Fruit fly (Drosophila melanogaster) whole organism, embryonic: ENCODE measurements around the gene Egfrap.

Source experiments
- BtbVII ChIP-seq: fragments of 200-800 bp; sonication (Bioruptor generic); optimal IDR thresholded peaks from 3 replicates; lab custom pipeline; 2017; ENCODE audit warnings: missing biosample characterization, mild to moderate bottlenecking, missing genetic modification characterization
- CG10543 ChIP-seq: fragments of 200-800 bp; sonication (Bioruptor generic); optimal IDR thresholded peaks from 3 replicates; lab custom pipeline; 2017; ENCODE audit warnings: missing biosample characterization, mild to moderate bottlenecking, missing genetic modification characterization, moderate library complexity
- CG10979 ChIP-seq: fragments of 200-800 bp; sonication (Bioruptor generic); optimal IDR thresholded peaks from 2 replicates; lab custom pipeline; 2018; ENCODE audit warnings: missing biosample characterization, mild to moderate bottlenecking, missing genetic modification characterization, moderate library complexity
- CG11695 ChIP-seq: fragments of 200-800 bp; sonication (Bioruptor generic); IDR thresholded peaks from 3 replicates; pipeline ENCODE4 v1.3.6; 2022; ENCODE audit warnings: missing biosample characterization, missing genetic modification characterization
- CG11723 ChIP-seq: fragments of 200-800 bp; sonication (Bioruptor generic); optimal IDR thresholded peaks from 2 replicates; lab custom pipeline; 2017; ENCODE audit warnings: missing biosample characterization, mild to moderate bottlenecking, missing genetic modification characterization
- CG1233 ChIP-seq: fragments of 200-800 bp; sonication (Bioruptor generic); optimal IDR thresholded peaks from 4 replicates; lab custom pipeline; 2018; ENCODE audit warnings: missing biosample characterization, mild to moderate bottlenecking, missing genetic modification characterization
- CG13775 ChIP-seq: fragments of 200-800 bp; sonication (Bioruptor generic); optimal IDR thresholded peaks from 3 replicates; lab custom pipeline; 2017; ENCODE audit warnings: missing biosample characterization, mild to moderate bottlenecking, missing genetic modification characterization
- CG14860 ChIP-seq: fragments of 200-800 bp; sonication (Bioruptor generic); IDR thresholded peaks from 3 replicates; pipeline ENCODE4 v1.3.6; 2022; ENCODE audit warnings: missing biosample characterization, missing genetic modification characterization; ENCODE audit not compliant: partially characterized antibody
- CG15269 ChIP-seq: fragments of 200-800 bp; sonication (Bioruptor generic); optimal IDR thresholded peaks from 2 replicates; lab custom pipeline; 2018; ENCODE audit warnings: missing biosample characterization, mild to moderate bottlenecking, missing genetic modification characterization, moderate library complexity
- CG18262 ChIP-seq: fragments of 200-800 bp; optimal IDR thresholded peaks from 3 replicates; lab custom pipeline; 2019; ENCODE audit warnings: missing biosample characterization, mild to moderate bottlenecking, missing genetic modification characterization, moderate library complexity
- CG18619 ChIP-seq: fragments of 200-800 bp; sonication (Bioruptor generic); optimal IDR thresholded peaks from 3 replicates; lab custom pipeline; 2017; ENCODE audit warnings: missing biosample characterization, mild to moderate bottlenecking, missing genetic modification characterization
- CG2875 ChIP-seq: fragments of 200-800 bp; sonication (Bioruptor generic); optimal IDR thresholded peaks from 2 replicates; lab custom pipeline; 2017; ENCODE audit warnings: missing biosample characterization, mild to moderate bottlenecking, missing genetic modification characterization, missing genetic modification reagents
- CG30020 ChIP-seq: fragments of 200-800 bp; optimal IDR thresholded peaks from 2 replicates; lab custom pipeline; 2019; ENCODE audit warnings: missing biosample characterization, mild to moderate bottlenecking, missing genetic modification characterization, moderate library complexity
- CG4707 ChIP-seq: fragments of 200-800 bp; sonication (Bioruptor generic); optimal IDR thresholded peaks from 2 replicates; lab custom pipeline; 2018; ENCODE audit warnings: missing biosample characterization, mild to moderate bottlenecking, missing genetic modification characterization, moderate library complexity
- CG4820 ChIP-seq: fragments of 200-800 bp; sonication (Bioruptor generic); optimal IDR thresholded peaks from 3 replicates; lab custom pipeline; 2016; ENCODE audit warnings: missing biosample characterization, missing genetic modification characterization
- CG7963 ChIP-seq: fragments of 200-800 bp; sonication (Bioruptor generic); IDR thresholded peaks from 3 replicates; pipeline ENCODE4 v1.3.6; 2022; ENCODE audit warnings: missing biosample characterization, missing genetic modification characterization; ENCODE audit not compliant: partially characterized antibody
- CG8359 ChIP-seq: fragments of 200-800 bp; sonication (Bioruptor generic); optimal IDR thresholded peaks from 2 replicates; lab custom pipeline; 2017; ENCODE audit warnings: missing biosample characterization, mild to moderate bottlenecking, missing genetic modification characterization, borderline replicate concordance
- Ets65A ChIP-seq: fragments of 200-800 bp; sonication (Bioruptor generic); peaks from one replicate; lab custom pipeline; 2016; ENCODE audit warnings: missing biosample characterization, missing genetic modification characterization
- Hmr ChIP-seq: fragments of 200-800 bp; sonication (Bioruptor generic); optimal IDR thresholded peaks from 3 replicates; lab custom pipeline; 2017; ENCODE audit warnings: mild to moderate bottlenecking, missing biosample characterization, missing genetic modification reagents, missing genetic modification characterization
- Lhr ChIP-seq: fragments of 200-800 bp; sonication (Bioruptor generic); optimal IDR thresholded peaks from 3 replicates; lab custom pipeline; 2017; ENCODE audit warnings: mild to moderate bottlenecking, missing biosample characterization, missing genetic modification reagents, missing genetic modification characterization
- Lim3 ChIP-seq: fragments of 200-800 bp; sonication (Bioruptor generic); IDR thresholded peaks from 2 replicates; pipeline ENCODE4 v1.3.6; 2022; ENCODE audit warnings: missing biosample characterization, missing genetic modification characterization
- Nf-YA ChIP-seq: fragments of 200-800 bp; sonication (Bioruptor generic); IDR thresholded peaks from 2 replicates; pipeline ENCODE4 v1.3.6; 2022; ENCODE audit warnings: missing biosample characterization, missing genetic modification characterization
- PHDP ChIP-seq: fragments of 200-800 bp; sonication (Bioruptor generic); optimal IDR thresholded peaks from 3 replicates; lab custom pipeline; 2018; ENCODE audit warnings: missing biosample characterization, mild to moderate bottlenecking, missing genetic modification characterization, moderate library complexity
- Pdp1 ChIP-seq, 2 experiments: fragments of 200-800 bp; sonication (Bioruptor generic); optimal IDR thresholded peaks; 3 replicates each; lab custom pipeline; 2016; ENCODE audit warnings: missing biosample characterization in 2 of 2, missing genetic modification characterization in 2 of 2, mild to moderate bottlenecking in 1 of 2, moderate library complexity in 1 of 2
- Rfx ChIP-seq: fragments of 200-800 bp; sonication (Bioruptor generic); IDR thresholded peaks from 2 replicates; pipeline ENCODE4 v1.3.6; 2022; ENCODE audit warnings: missing biosample characterization, missing genetic modification characterization
- Rx ChIP-seq: fragments of 200-800 bp; sonication (Bioruptor generic); IDR thresholded peaks from 2 replicates; pipeline ENCODE4 v1.3.6; 2022; ENCODE audit warnings: missing biosample characterization, missing genetic modification characterization
- Xbp1 ChIP-seq: fragments of 200-800 bp; sonication (Bioruptor generic); optimal IDR thresholded peaks from 3 replicates; lab custom pipeline; 2016; ENCODE audit warnings: missing biosample characterization, mild to moderate bottlenecking, missing genetic modification characterization
- dmrt11E ChIP-seq: fragments of 200-800 bp; sonication (Bioruptor generic); optimal IDR thresholded peaks from 3 replicates; lab custom pipeline; 2018; ENCODE audit warnings: missing biosample characterization, mild to moderate bottlenecking, missing genetic modification characterization, moderate library complexity
- dmrt99B ChIP-seq: fragments of 200-800 bp; sonication (Bioruptor generic); optimal IDR thresholded peaks from 2 replicates; lab custom pipeline; 2018; ENCODE audit warnings: missing biosample characterization, mild to moderate bottlenecking, missing genetic modification characterization, moderate library complexity
- eve ChIP-seq, 2 experiments: fragments of >200 bp; optimal IDR thresholded peaks; 2 replicates each; lab custom pipeline; 2017; ENCODE audit warnings: missing biosample characterization in 2 of 2, missing genetic modification characterization in 2 of 2
- fd64A ChIP-seq: fragments of 200-800 bp; sonication (Bioruptor generic); optimal IDR thresholded peaks from 3 replicates; lab custom pipeline; 2018; ENCODE audit warnings: missing biosample characterization, mild to moderate bottlenecking, missing genetic modification characterization
- gsb ChIP-seq: fragments of 200-800 bp; sonication (Bioruptor generic); IDR thresholded peaks from 2 replicates; pipeline ENCODE4 v1.3.6; 2022; ENCODE audit warnings: missing biosample characterization, missing genetic modification characterization
- gsb-n ChIP-seq: fragments of 200-800 bp; sonication (Bioruptor generic); optimal IDR thresholded peaks from 3 replicates; lab custom pipeline; 2018; ENCODE audit warnings: missing biosample characterization, mild to moderate bottlenecking, missing genetic modification characterization
- gt ChIP-seq: fragments of 200-800 bp; sonication (Bioruptor generic); IDR thresholded peaks from 2 replicates; pipeline ENCODE4 v1.3.6; 2022; ENCODE audit warnings: missing biosample characterization, missing genetic modification characterization
- her ChIP-seq: fragments of 200-800 bp; sonication (Bioruptor generic); optimal IDR thresholded peaks from 2 replicates; lab custom pipeline; 2016; ENCODE audit warnings: missing biosample characterization, missing genetic modification characterization
- hth ChIP-seq: fragments of >200 bp; optimal IDR thresholded peaks from 2 replicates; lab custom pipeline; 2017; ENCODE audit warnings: inconsistent platforms
- inv ChIP-seq: fragments of 200-800 bp; sonication (Bioruptor generic); IDR thresholded peaks from 2 replicates; pipeline ENCODE4 v1.3.6; 2022; ENCODE audit warnings: missing biosample characterization, missing genetic modification characterization; ENCODE audit not compliant: partially characterized antibody
- kay ChIP-seq: fragments of 200-800 bp; sonication (Bioruptor generic); optimal IDR thresholded peaks from 2 replicates; lab custom pipeline; 2016; ENCODE audit warnings: missing biosample characterization, missing genetic modification characterization
- lab ChIP-seq: fragments of 200-800 bp; sonication (Bioruptor generic); optimal IDR thresholded peaks from 3 replicates; lab custom pipeline; 2017; ENCODE audit warnings: missing biosample characterization, missing genetic modification characterization, mild to moderate bottlenecking, moderate library complexity, missing genetic modification reagents
- mld ChIP-seq: fragments of 200-800 bp; sonication (Bioruptor generic); IDR thresholded peaks from 3 replicates; pipeline ENCODE4 v1.3.6; 2022; ENCODE audit warnings: missing biosample characterization, missing genetic modification characterization; ENCODE audit not compliant: partially characterized antibody
- odd ChIP-seq: fragments of 200-800 bp; sonication (Bioruptor generic); optimal IDR thresholded peaks from 2 replicates; lab custom pipeline; 2017; ENCODE audit warnings: missing biosample characterization, mild to moderate bottlenecking, missing genetic modification characterization
- org-1 ChIP-seq: fragments of 200-800 bp; sonication (Bioruptor generic); optimal IDR thresholded peaks from 2 replicates; lab custom pipeline; 2017; ENCODE audit warnings: missing biosample characterization, missing genetic modification characterization
- pfk ChIP-seq: fragments of 200-800 bp; sonication (Bioruptor generic); optimal IDR thresholded peaks from 2 replicates; lab custom pipeline; 2018; ENCODE audit warnings: missing biosample characterization, mild to moderate bottlenecking, missing genetic modification characterization, moderate library complexity
- phol ChIP-seq: fragments of 200-800 bp; sonication (Bioruptor generic); optimal IDR thresholded peaks from 3 replicates; lab custom pipeline; 2018; ENCODE audit warnings: missing biosample characterization, mild to moderate bottlenecking, missing genetic modification characterization, moderate library complexity
- stc ChIP-seq: fragments of 200-800 bp; sonication (Bioruptor generic); IDR thresholded peaks from 2 replicates; pipeline ENCODE4 v1.3.6; 2022; ENCODE audit warnings: missing biosample characterization, missing genetic modification characterization
- sug ChIP-seq: fragments of 200-800 bp; optimal IDR thresholded peaks from 2 replicates; lab custom pipeline; 2019; ENCODE audit warnings: missing biosample characterization, mild to moderate bottlenecking, missing genetic modification characterization, moderate library complexity
- trem ChIP-seq: fragments of 200-800 bp; optimal IDR thresholded peaks from 3 replicates; lab custom pipeline; 2019; ENCODE audit warnings: missing biosample characterization, mild to moderate bottlenecking, missing genetic modification characterization, moderate library complexity
- twi ChIP-seq: fragments of 200-800 bp; optimal IDR thresholded peaks from 2 replicates; lab custom pipeline; 2019; ENCODE audit warnings: missing biosample characterization, mild to moderate bottlenecking, missing genetic modification characterization, moderate library complexity

Egfrap gene

DNA sequence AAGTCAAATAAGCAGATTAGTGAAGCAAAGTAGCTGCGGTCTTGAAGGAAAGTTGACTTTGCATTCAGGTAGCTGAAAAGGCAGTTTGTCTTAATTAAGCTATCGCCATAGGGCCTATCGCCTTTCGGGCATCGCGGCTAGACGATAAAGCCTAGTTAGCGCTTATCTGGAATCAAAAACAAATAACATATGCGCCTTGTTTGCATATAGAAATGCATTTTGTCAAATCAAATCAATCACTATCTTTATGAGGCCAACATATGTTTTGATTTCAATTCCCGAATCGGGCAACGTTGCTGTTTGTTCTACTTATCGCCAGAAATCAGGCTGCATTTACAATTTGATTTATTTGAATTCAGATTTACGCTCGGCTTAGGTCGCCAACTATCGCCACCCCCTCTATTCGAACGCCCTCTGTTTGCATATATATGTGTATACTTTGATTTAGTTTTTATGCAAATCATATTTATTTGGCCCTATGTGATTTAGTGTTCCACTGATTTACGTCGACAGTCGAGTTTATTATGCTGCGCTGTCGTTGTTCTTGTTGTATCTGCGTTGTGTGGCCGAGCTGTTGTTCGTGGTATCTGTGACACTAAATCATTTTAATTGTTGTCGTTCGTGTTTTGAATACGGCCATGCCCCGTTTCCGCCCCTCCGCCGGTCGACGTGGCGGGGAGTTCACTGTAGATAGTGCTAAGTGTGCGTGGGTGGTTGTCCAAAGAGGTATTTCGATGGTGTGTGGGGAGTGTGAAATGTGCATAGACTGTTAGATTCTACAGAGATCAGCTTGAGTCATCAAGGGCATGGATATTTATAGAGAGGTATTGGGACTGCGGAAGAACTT lies 24.3 kb upstream of the Egfrap start (continued):
- no peak for TF ChIP-seq mld (GFP tag; lab: Robert Waterston, UW)
- TF ChIP-seq odd (GFP tag; lab: Kevin White, UChicago), result peak; percentile 61
- TF ChIP-seq gsb (GFP tag; lab: Robert Waterston, UW), result no peak
- TF ChIP-seq CG7963 (GFP tag; lab: Robert Waterston, UW), result no peak
- TF ChIP-seq CG10979 (tag; lab: Kevin White, UChicago), result peak; percentile 40
- TF ChIP-seq CG8359, result peak; percentile 35
- TF ChIP-seq Rx, result 0 out of 2 replicates have a peak, but pooled peaks have one; percentile 10
- no peak for TF ChIP-seq Rfx (GFP tag; lab: Robert Waterston, UW)
- TF ChIP-seq phol, result peak; percentile 10
- no peak for TF ChIP-seq hth (lab: Kevin White, UChicago)
- TF ChIP-seq Hmr, result no peak
- TF ChIP-seq CG15269 (tag; lab: Kevin White, UChicago), result peak; percentile 44
- TF ChIP-seq eve (GFP tag; optimal IDR thresholded peaks at IDR 0.05; lab: Kevin White, UChicago), result peak in 1 of 2 experiments; percentile 76
- peak; percentile 5 for TF ChIP-seq her (GFP tag; lab: Kevin White, UChicago)
- TF ChIP-seq kay (GFP tag; lab: Kevin White, UChicago), result peak; percentile 25
- peak; percentile 15 for TF ChIP-seq BtbVII (GFP tag; lab: Kevin White, UChicago)
- TF ChIP-seq CG11695 (GFP tag; lab: Robert Waterston, UW), result no peak
- no peak for TF ChIP-seq inv
- peak; percentile 26 for TF ChIP-seq CG4820 (GFP tag; lab: Kevin White, UChicago)
- TF ChIP-seq gsb-n (tag; lab: Kevin White, UChicago), result peak; percentile 49
- TF ChIP-seq pfk (GFP tag; lab: Kevin White, UChicago), result no peak
- peak; percentile 62 for TF ChIP-seq org-1 (GFP tag; lab: Kevin White, UChicago)
- peak; percentile 19; the same call in 1 of the 2 replicates for TF ChIP-seq gt
- no peak for TF ChIP-seq CG14860
- peak; percentile 27 for TF ChIP-seq CG10543
- TF ChIP-seq CG18619, result peak; percentile 28
- TF ChIP-seq lab (GFP tag; lab: Kevin White, UChicago), result peak; percentile 40
- TF ChIP-seq Lhr (GFP tag; lab: Kevin White, UChicago), result peak; percentile 26
- no peak for TF ChIP-seq CG30020 (tag; lab: Kevin White, UChicago)
- TF ChIP-seq twi (tag; lab: Kevin White, UChicago), result peak; percentile 92
- peak; percentile 66; the same call in 1 of the 2 replicates for TF ChIP-seq Nf-YA (GFP tag; lab: Robert Waterston, UW)
- TF ChIP-seq dmrt99B (tag; lab: Kevin White, UChicago), result peak; percentile 25
- TF ChIP-seq Lim3 (GFP tag; lab: Robert Waterston, UW), result no peak
- no peak for TF ChIP-seq Xbp1 (GFP tag; lab: Kevin White, UChicago)
- no peak for TF ChIP-seq CG4707
- TF ChIP-seq dmrt11E (tag; lab: Kevin White, UChicago), result peak; percentile 64
- TF ChIP-seq Ets65A (GFP tag; lab: Kevin White, UChicago), result peak; percentile 86
- peak; percentile 49 for TF ChIP-seq CG18262 (tag; lab: Kevin White, UChicago)
- TF ChIP-seq CG13775 (GFP tag; lab: Kevin White, UChicago), result peak; percentile 25
- peak; percentile 70 for TF ChIP-seq CG2875 (GFP tag; lab: Kevin White, UChicago)
- TF ChIP-seq PHDP, result peak; percentile 42
- peak; percentile 46 for TF ChIP-seq CG1233 (GFP tag; lab: Kevin White, UChicago)
- TF ChIP-seq CG11723 (GFP tag; lab: Kevin White, UChicago), result peak; percentile 47
- peak in 1 of 2 experiments; percentile 42 for TF ChIP-seq Pdp1 (GFP tag; optimal IDR thresholded peaks at IDR 0.05; lab: Kevin White, UChicago)
- TF ChIP-seq trem, result peak; percentile 8
- TF ChIP-seq sug, result peak; percentile 18
- TF ChIP-seq stc (GFP tag; lab: Robert Waterston, UW), result no peak; the same call in 1 of the 2 replicates
- TF ChIP-seq fd64A (GFP tag; lab: Kevin White, UChicago), result peak; percentile 52
